Worm (Caenorhabditis elegans): ENCODE data around the gene gly-10.

DNA sequence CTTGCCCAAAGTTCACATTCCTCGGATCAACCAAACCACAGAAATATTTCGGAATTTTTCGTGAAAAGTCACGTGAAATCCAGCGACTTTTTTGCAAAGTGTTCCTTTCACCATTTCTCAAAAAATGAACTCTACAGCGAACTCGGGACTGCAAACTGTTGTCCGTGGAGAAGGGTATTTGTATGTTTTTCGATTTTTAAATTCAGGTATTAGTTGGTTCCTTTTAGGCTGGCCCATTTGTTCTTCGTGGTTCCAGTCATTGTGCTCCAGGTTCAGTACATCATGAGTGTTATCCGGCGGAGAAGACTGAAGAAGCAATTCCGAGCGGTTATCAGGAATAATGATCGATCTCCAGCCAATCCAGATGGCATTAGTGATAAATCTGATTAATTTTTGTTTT lies 2.2 kb upstream of the gly-10 start:
- TF ChIP-seq ZK546.5 (tag; optimal IDR thresholded peaks at IDR 0.05) (no peak), fos-1 (tag; optimal IDR thresholded peaks at IDR 0.05) (no peak)

All from whole organism, L3 larva.